Fruit fly (Drosophila melanogaster): Measurements from ENCODE around the gene CG5292.

dm6 chr3R:17150287-17150686 is 1.4 kb upstream of the CG5292 start, which contains the start of gene Smug:
- TF ChIP-seq Gug (GFP tag; IDR thresholded peaks at IDR 0.05) (no peak), Smox (GFP tag; optimal IDR thresholded peaks at IDR 0.05) (no peak), achi (GFP tag; optimal IDR thresholded peaks at IDR 0.05) (no peak), fkh (GFP tag; optimal IDR thresholded peaks at IDR 0.05) (no peak)

Measured in whole organism, prepupa.